Fruit fly (Drosophila melanogaster) whole organism: ENCODE data around the gene CG17778.

ENCODE experiments used
- CG8478 ChIP-seq: fragments of >200 bp; optimal IDR thresholded peaks from 2 replicates; lab custom pipeline; 2018; ENCODE audit warnings: inconsistent platforms
- Dll ChIP-seq: fragments of >200 bp; optimal IDR thresholded peaks from 2 replicates; lab custom pipeline; 2017
- EcR ChIP-seq, 2 experiments: fragments of >200 bp; optimal IDR thresholded peaks; 2 replicates each; lab custom pipeline; 2017; ENCODE audit warnings: missing biosample characterization in 2 of 2, missing genetic modification characterization in 2 of 2, missing genetic modification reagents in 2 of 2
- pan ChIP-seq: fragments of >200 bp; optimal IDR thresholded peaks from 2 replicates; lab custom pipeline; 2017
- psq ChIP-seq: fragments of >200 bp; optimal IDR thresholded peaks from 2 replicates; lab custom pipeline; 2017

- TF ChIP-seq pan (lab: Kevin White, UChicago) = no peak
- TF ChIP-seq psq (lab: Kevin White, UChicago) = no peak
- no peak for TF ChIP-seq CG8478 (lab: Kevin White, UChicago)
- TF ChIP-seq EcR (GFP tag; optimal IDR thresholded peaks at IDR 0.05; lab: Kevin White, UChicago) = peak in 1 of 2 experiments; percentile 63
- peak; percentile 44 for TF ChIP-seq Dll (lab: Kevin White, UChicago)
Observed at dm6 chrX:522357-523043, 28.1 kb downstream of the CG17778 start.
